Worm (Caenorhabditis elegans) whole organism, young adult: Measurements from ENCODE around the gene dbl-1.

Experiments
- B0336.3 ChIP-seq: fragments of 200-800 bp; sonication (Bioruptor generic); IDR thresholded peaks from 2 replicates; pipeline ENCODE4 v1.3.6; 2022; ENCODE audit warnings: missing genetic modification characterization, missing compliant biosample characterization
- C17E4.6 ChIP-seq: fragments of 200-800 bp; sonication (Bioruptor generic); IDR thresholded peaks from 2 replicates; pipeline ENCODE4 v1.3.6; 2022; ENCODE audit warnings: missing genetic modification reagents, missing genetic modification characterization, missing compliant biosample characterization
- F22D6.2 ChIP-seq: sonication (generic microtip); optimal IDR thresholded peaks from 2 replicates; lab custom pipeline; 2016; ENCODE audit warnings: mild to moderate bottlenecking, missing genetic modification characterization, missing compliant biosample characterization
- F23B12.7 ChIP-seq: sonication (generic microtip); optimal IDR thresholded peaks from 2 replicates; lab custom pipeline; 2017; ENCODE audit warnings: missing genetic modification characterization, mild to moderate bottlenecking, missing compliant biosample characterization, antibody characterized with exemption, moderate library complexity; ENCODE audit not compliant: insufficient read depth
- F39B2.1 ChIP-seq: fragments of 200-800 bp; sonication (Bioruptor generic); IDR thresholded peaks from 2 replicates; pipeline ENCODE4 v1.3.6; 2022; ENCODE audit warnings: missing genetic modification reagents, missing genetic modification characterization, missing compliant biosample characterization
- F52B5.7 ChIP-seq: sonication (generic microtip); optimal IDR thresholded peaks from 2 replicates; lab custom pipeline; 2016; ENCODE audit warnings: mild to moderate bottlenecking, missing genetic modification characterization, missing compliant biosample characterization
- F57A8.1 ChIP-seq: fragments of 200-800 bp; sonication (Bioruptor generic); optimal IDR thresholded peaks from 2 replicates; lab custom pipeline; 2018; ENCODE audit warnings: mild to moderate bottlenecking, missing genetic modification characterization, moderate library complexity, missing compliant biosample characterization
- T26A5.8 ChIP-seq: sonication (generic microtip); optimal IDR thresholded peaks from 2 replicates; lab custom pipeline; 2016; ENCODE audit warnings: missing genetic modification characterization, missing compliant biosample characterization
- Y53G8AR.9 ChIP-seq: fragments of 200-800 bp; sonication (Bioruptor generic); conservative IDR thresholded peaks from 2 replicates; pipeline ENCODE4 v1.3.6; 2022; ENCODE audit warnings: missing genetic modification reagents, missing genetic modification characterization, missing compliant biosample characterization
- Y56A3A.18 ChIP-seq: fragments of 200-800 bp; sonication (Bioruptor generic); IDR thresholded peaks from 2 replicates; pipeline ENCODE4 v1.3.6; 2022; ENCODE audit warnings: missing genetic modification reagents, missing genetic modification characterization, missing compliant biosample characterization
- Y95B8A.8 ChIP-seq: fragments of 200-800 bp; sonication (Bioruptor generic); IDR thresholded peaks from 2 replicates; pipeline ENCODE4 v1.3.6; 2022; ENCODE audit warnings: missing genetic modification reagents, missing genetic modification characterization, missing compliant biosample characterization
- akir-1 ChIP-seq: fragments of 200-800 bp; sonication (Bioruptor generic); optimal IDR thresholded peaks from 2 replicates; lab custom pipeline; 2018; ENCODE audit warnings: mild to moderate bottlenecking, missing genetic modification characterization, moderate library complexity, missing compliant biosample characterization
- aptf-3 ChIP-seq: fragments of 200-800 bp; sonication (Bioruptor generic); IDR thresholded peaks from 2 replicates; pipeline ENCODE4 v1.3.6; 2022; ENCODE audit warnings: missing genetic modification characterization, missing compliant biosample characterization
- attf-6 ChIP-seq: fragments of 200-800 bp; sonication (Bioruptor generic); IDR thresholded peaks from 2 replicates; pipeline ENCODE4 v1.3.6; 2022; ENCODE audit warnings: missing genetic modification reagents, missing genetic modification characterization, missing compliant biosample characterization
- cebp-1 ChIP-seq, 2 experiments: fragments of 200-800 bp in 1 of 2; sonication (Bioruptor generic) in 1 of 2; sonication (generic microtip) in 1 of 2; IDR thresholded peaks in 1 of 2; optimal IDR thresholded peaks in 1 of 2; 2 replicates each; pipeline versions ENCODE4 v1.3.6 to Lab custom; 2017 to 2022; ENCODE audit warnings: missing compliant biosample characterization in 2 of 2, missing genetic modification characterization in 2 of 2, mild to moderate bottlenecking in 1 of 2, missing genetic modification reagents in 1 of 2, moderate library complexity in 1 of 2
- ceh-40 ChIP-seq: fragments of 200-800 bp; sonication (Bioruptor generic); IDR thresholded peaks from 2 replicates; pipeline ENCODE4 v1.3.6; 2022; ENCODE audit warnings: missing genetic modification characterization, missing compliant biosample characterization
- ceh-58 ChIP-seq: fragments of 200-800 bp; sonication (Bioruptor generic); IDR thresholded peaks from 2 replicates; pipeline ENCODE4 v1.3.6; 2022; ENCODE audit warnings: missing genetic modification characterization, missing compliant biosample characterization
- ceh-91 ChIP-seq: fragments of 200-800 bp; sonication (Bioruptor generic); IDR thresholded peaks from 2 replicates; pipeline ENCODE4 v1.3.6; 2022; ENCODE audit warnings: missing genetic modification reagents, missing genetic modification characterization, missing compliant biosample characterization
- ekl-4 ChIP-seq: fragments of 200-800 bp; sonication (Bioruptor generic); IDR thresholded peaks from 2 replicates; pipeline ENCODE4 v1.3.6; 2022; ENCODE audit warnings: missing genetic modification reagents, missing genetic modification characterization, missing compliant biosample characterization
- gei-17 ChIP-seq: fragments of 200-800 bp; sonication (Bioruptor generic); optimal IDR thresholded peaks from 2 replicates; lab custom pipeline; 2018; ENCODE audit warnings: mild to moderate bottlenecking, missing genetic modification characterization, missing compliant biosample characterization
- him-1 ChIP-seq: sonication (generic microtip); optimal IDR thresholded peaks from 2 replicates; lab custom pipeline; 2016; ENCODE audit warnings: missing genotype, missing genetic modification reagents, missing genetic modification characterization, missing compliant biosample characterization
- hlh-12 ChIP-seq: sonication (generic microtip); optimal IDR thresholded peaks from 2 replicates; lab custom pipeline; 2016; ENCODE audit warnings: missing genetic modification characterization, missing compliant biosample characterization
- hmg-1.2 ChIP-seq: fragments of 200-800 bp; sonication (Bioruptor generic); IDR thresholded peaks from 2 replicates; pipeline ENCODE4 v1.3.6; 2022; ENCODE audit warnings: missing genetic modification reagents, missing genetic modification characterization, missing compliant biosample characterization
- lag-1 ChIP-seq: fragments of 200-800 bp; sonication (Bioruptor generic); IDR thresholded peaks from 2 replicates; pipeline ENCODE4 v1.3.6; 2022; ENCODE audit warnings: missing genetic modification reagents, missing genetic modification characterization, missing compliant biosample characterization
- lin-54 ChIP-seq: fragments of 200-800 bp; sonication (Bioruptor generic); optimal IDR thresholded peaks from 2 replicates; lab custom pipeline; 2018; ENCODE audit warnings: mild to moderate bottlenecking, missing genetic modification characterization, missing compliant biosample characterization
- madf-6 ChIP-seq: fragments of 200-800 bp; sonication (Bioruptor generic); IDR thresholded peaks from 2 replicates; pipeline ENCODE4 v1.3.6; 2022; ENCODE audit warnings: missing genetic modification reagents, missing genetic modification characterization, missing compliant biosample characterization
- mcd-1 ChIP-seq: fragments of 200-800 bp; sonication (Bioruptor generic); IDR thresholded peaks from 2 replicates; pipeline ENCODE4 v1.3.6; 2022; ENCODE audit warnings: missing genetic modification reagents, missing genetic modification characterization, missing compliant biosample characterization
- nfyb-1 ChIP-seq: fragments of 200-800 bp; sonication (Bioruptor generic); IDR thresholded peaks from 2 replicates; pipeline ENCODE4 v1.3.6; 2022; ENCODE audit warnings: missing genetic modification reagents, missing genetic modification characterization, missing compliant biosample characterization
- nhr-80 ChIP-seq: sonication (generic microtip); optimal IDR thresholded peaks from 2 replicates; lab custom pipeline; 2016; ENCODE audit warnings: missing genetic modification characterization, missing compliant biosample characterization
- nhr-90 ChIP-seq: sonication (generic microtip); optimal IDR thresholded peaks from 2 replicates; lab custom pipeline; 2016; ENCODE audit warnings: missing genotype, mild to moderate bottlenecking, missing genetic modification characterization, missing compliant biosample characterization
- pha-4 ChIP-seq: fragments of 150-350 bp; sonication (generic microtip); optimal IDR thresholded peaks from 2 replicates; lab custom pipeline; 2014; ENCODE audit warnings: missing biosample characterization, missing genetic modification reagents, missing genetic modification characterization
- rpc-1 ChIP-seq, 2 experiments: fragments of 150-350 bp in 1 of 2; sonication (generic microtip) in 1 of 2; optimal IDR thresholded peaks; 2 replicates each; lab custom pipeline; 2014 to 2018; ENCODE audit warnings: missing biosample characterization in 1 of 2, missing genetic modification characterization in 1 of 2, missing genetic modification reagents in 1 of 2, missing genotype in 1 of 2
- sdz-38 ChIP-seq: sonication (generic microtip); optimal IDR thresholded peaks from 2 replicates; lab custom pipeline; 2016; ENCODE audit warnings: missing genotype, missing genetic modification characterization, missing compliant biosample characterization
- snpc-3.4 ChIP-seq: sonication (generic microtip); optimal IDR thresholded peaks from 2 replicates; lab custom pipeline; 2017; ENCODE audit warnings: missing genetic modification characterization, mild to moderate bottlenecking, missing compliant biosample characterization, antibody characterized with exemption, moderate library complexity, missing genotype, missing genetic modification reagents
- snpc-4 ChIP-seq, 5 experiments: fragments of 150-350 bp in 1 of 5; sonication (generic microtip) in 4 of 5; optimal IDR thresholded peaks; 2 replicates each; lab custom pipeline; 2014 to 2018; ENCODE audit warnings: missing genetic modification characterization in 5 of 5, missing biosample characterization in 3 of 5, antibody characterized with exemption in 2 of 5, mild to moderate bottlenecking in 2 of 5, missing compliant biosample characterization in 2 of 5, missing genotype in 2 of 5, moderate library complexity in 2 of 5, missing genetic modification reagents in 1 of 5
- sptf-2 ChIP-seq: fragments of 200-800 bp; sonication (Bioruptor generic); optimal IDR thresholded peaks from 2 replicates; lab custom pipeline; 2018; ENCODE audit warnings: mild to moderate bottlenecking, missing genetic modification characterization, missing compliant biosample characterization
- tbp1 ChIP-seq: fragments of 200-800 bp; sonication (Bioruptor generic); optimal IDR thresholded peaks from 2 replicates; lab custom pipeline; 2018; ENCODE audit warnings: mild to moderate bottlenecking, missing genetic modification characterization, missing compliant biosample characterization
- unc-130 ChIP-seq: sonication (generic microtip); optimal IDR thresholded peaks from 2 replicates; lab custom pipeline; 2016; ENCODE audit warnings: missing genetic modification reagents, missing genetic modification characterization, missing compliant biosample characterization
- zfh-2 ChIP-seq: fragments of 200-800 bp; sonication (Bioruptor generic); conservative IDR thresholded peaks from 2 replicates; pipeline ENCODE4 v1.3.6; 2022; ENCODE audit warnings: missing genetic modification reagents, missing genetic modification characterization, missing compliant biosample characterization
- ztf-3 ChIP-seq: fragments of 200-800 bp; sonication (Bioruptor generic); optimal IDR thresholded peaks from 2 replicates; lab custom pipeline; 2018; ENCODE audit warnings: mild to moderate bottlenecking, missing genetic modification characterization, missing compliant biosample characterization

Gene dbl-1

DNA sequence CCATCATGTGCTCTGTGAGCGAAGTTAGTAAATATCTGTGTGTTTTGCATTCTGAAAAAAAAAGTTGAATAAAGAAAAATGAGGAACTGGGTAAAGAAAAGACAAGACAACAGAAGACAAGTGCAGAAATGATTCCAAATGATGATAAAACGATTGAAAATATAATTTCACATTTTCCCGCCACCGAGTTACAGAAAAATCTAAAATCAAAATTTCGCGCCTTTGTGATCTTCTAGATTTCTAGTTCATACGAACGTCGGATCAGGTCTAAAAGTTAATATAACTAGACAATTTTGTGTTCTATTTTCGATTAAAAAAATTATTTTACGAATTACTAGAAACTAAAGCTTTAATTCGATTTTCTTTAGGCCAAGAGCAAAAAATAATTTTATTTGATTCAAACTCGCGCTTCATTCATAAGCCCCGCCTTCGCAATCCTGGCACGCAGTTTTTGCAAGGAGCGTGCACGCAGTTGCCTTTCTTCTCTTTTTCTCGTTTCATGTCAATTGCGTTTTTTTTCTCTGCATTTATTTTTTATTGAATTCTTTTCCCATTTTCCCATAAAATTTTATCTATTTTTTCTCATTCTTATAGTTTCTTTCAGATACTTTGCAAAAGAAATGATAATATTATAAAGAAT is 27.0 kb downstream of the dbl-1 start, which contains the start of the genes spn-4 and spe-39 (continued):
- TF ChIP-seq nhr-80 (tag; lab: Kevin White, UChicago), result peak; percentile 8
- no peak for TF ChIP-seq F39B2.1 (GFP tag; lab: Robert Waterston, UW)
- no peak for TF ChIP-seq akir-1 (GFP tag; lab: Kevin White, UChicago)
- TF ChIP-seq ekl-4 (GFP tag; lab: Robert Waterston, UW), result peak; percentile 65
- peak; percentile 70 for TF ChIP-seq unc-130 (GFP tag; lab: Kevin White, UChicago)
- peak; percentile 72 for TF ChIP-seq mcd-1 (GFP tag; lab: Robert Waterston, UW)
- 0 out of 2 replicates have a peak, but pooled peaks have one; percentile 14 for TF ChIP-seq Y95B8A.8 (GFP tag; lab: Robert Waterston, UW)
- peak; percentile 97 for TF ChIP-seq madf-6 (GFP tag; lab: Robert Waterston, UW)
- TF ChIP-seq rpc-1 (optimal IDR thresholded peaks at IDR 0.05; lab: Kevin White, UChicago), result peak; percentile 48
- TF ChIP-seq rpc-1 (tag; optimal IDR thresholded peaks at IDR 0.05; lab: Kevin White, UChicago), result no peak
- TF ChIP-seq snpc-3.4, result peak; percentile 89
- TF ChIP-seq nfyb-1 (GFP tag; lab: Robert Waterston, UW), result 0 out of 2 replicates have a peak, but pooled peaks have one; percentile 41
- TF ChIP-seq, all 124 proteins: peak for 45

DNA sequence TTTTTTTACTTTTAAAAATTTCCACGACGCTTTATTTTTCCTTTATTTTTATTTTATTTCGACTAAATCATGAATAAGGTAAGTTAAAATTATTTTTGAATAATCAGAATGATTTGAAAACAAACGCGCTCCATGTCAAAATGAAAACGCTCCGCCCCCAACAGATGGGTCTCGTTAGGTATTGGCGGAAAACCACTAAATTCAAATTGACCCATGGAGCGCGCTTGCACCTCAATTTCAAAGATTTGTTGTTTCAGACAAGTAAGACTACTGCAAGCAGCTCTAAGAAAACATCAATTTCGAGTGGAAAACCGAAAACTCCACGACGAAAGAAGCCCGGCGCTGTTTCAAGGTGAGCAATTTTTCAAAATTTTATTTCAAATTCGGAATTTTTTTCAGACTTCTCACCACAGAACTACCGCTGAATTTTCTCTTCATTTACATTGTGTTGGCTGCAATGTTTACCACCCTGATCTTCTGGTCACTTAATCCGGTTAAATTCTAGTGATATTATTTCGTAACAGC is 30.0 kb downstream of the dbl-1 start, which contains the start of gene ZC404.2:
Gene ZC404.2 (plus strand): TSS at position 47 of the 525 bp plus-strand sequence.
- TF ChIP-seq hmg-1.2 (GFP tag; lab: Robert Waterston, UW), result 0 out of 2 replicates have a peak, but pooled peaks have one; percentile 13
- TF ChIP-seq ceh-91 (GFP tag; lab: Robert Waterston, UW), result peak; percentile 34; the same call in 1 of the 2 replicates
- no peak for TF ChIP-seq lin-54
- TF ChIP-seq snpc-4 (GFP tag; optimal IDR thresholded peaks at IDR 0.05; lab: Kevin White, UChicago), result no peak
- no peak for TF ChIP-seq snpc-4 (tag; optimal IDR thresholded peaks at IDR 0.05; lab: Kevin White, UChicago)
- TF ChIP-seq cebp-1 (GFP tag; IDR thresholded peaks at IDR 0.05; lab: Robert Waterston, UW), result no peak
- TF ChIP-seq cebp-1 (tag; optimal IDR thresholded peaks at IDR 0.05; lab: Kevin White, UChicago), result peak; percentile 10
- TF ChIP-seq tbp1 (GFP tag; lab: Kevin White, UChicago), result no peak
- no peak for TF ChIP-seq F57A8.1 (GFP tag; lab: Kevin White, UChicago)
- TF ChIP-seq F23B12.7, result no peak
- TF ChIP-seq nhr-90, result no peak
- TF ChIP-seq Y56A3A.18, result no peak
- TF ChIP-seq mcd-1 (GFP tag; lab: Robert Waterston, UW), result peak; percentile 30; the same call in 1 of the 2 replicates
- no peak for TF ChIP-seq hlh-12
- TF ChIP-seq snpc-3.4, result no peak
- no peak for TF ChIP-seq lag-1 (GFP tag; lab: Robert Waterston, UW)
- TF ChIP-seq F52B5.7, result peak; percentile 36
- TF ChIP-seq gei-17 (GFP tag; lab: Kevin White, UChicago), result no peak
- no peak for TF ChIP-seq ceh-40 (GFP tag; lab: Robert Waterston, UW)
- TF ChIP-seq him-1, result no peak
- TF ChIP-seq F22D6.2 (tag; lab: Kevin White, UChicago), result no peak
- TF ChIP-seq Y53G8AR.9 (GFP tag; lab: Robert Waterston, UW), result 0 out of 2 replicates have a peak, but pooled peaks have one; percentile 51
- no peak for TF ChIP-seq attf-6 (GFP tag; lab: Robert Waterston, UW)
- TF ChIP-seq ekl-4 (GFP tag; lab: Robert Waterston, UW), result 0 out of 2 replicates have a peak, but pooled peaks have one; percentile 14

- TF ChIP-seq lag-1 (GFP tag; lab: Robert Waterston, UW) (no peak), ceh-58 (no peak), mcd-1 (GFP tag; lab: Robert Waterston, UW) (no peak), C17E4.6 (GFP tag; lab: Robert Waterston, UW) (no peak), sdz-38 (no peak), T26A5.8 (no peak), aptf-3 (no peak), pha-4 (tag; lab: Kevin White, UChicago) (no peak), B0336.3 (GFP tag; lab: Robert Waterston, UW) (no peak), zfh-2 (GFP tag; lab: Robert Waterston, UW) (no peak), sptf-2 (GFP tag; lab: Kevin White, UChicago) (no peak), Y53G8AR.9 (GFP tag; lab: Robert Waterston, UW) (no peak), ztf-3 (no peak), gei-17 (GFP tag; lab: Kevin White, UChicago) (no peak)
These were observed 34.6 kb downstream of the dbl-1 start, which contains the start of gene gck-2 for ce11 chrV:6792565-6792964. Gene gck-2, minus strand, starts transcription at chrV:6792665.
